Worm (Caenorhabditis elegans) whole organism, young adult: ENCODE data around the gene ape-1.
A peak's percentile ranks its signal among the peaks of the same experiment; 100 is the strongest.

Experiments used
- C17E4.6 ChIP-seq: fragments of 200-800 bp; sonication (Bioruptor generic); IDR thresholded peaks from 2 replicates; pipeline ENCODE4 v1.3.6; 2022; ENCODE audit warnings: missing genetic modification reagents, missing genetic modification characterization, missing compliant biosample characterization
- T26A5.8 ChIP-seq: sonication (generic microtip); optimal IDR thresholded peaks from 2 replicates; lab custom pipeline; 2016; ENCODE audit warnings: missing genetic modification characterization, missing compliant biosample characterization
- athp-1 ChIP-seq: sonication (generic microtip); optimal IDR thresholded peaks from 2 replicates; lab custom pipeline; 2017; ENCODE audit warnings: mild to moderate bottlenecking, missing genetic modification characterization, missing compliant biosample characterization
- cebp-2 ChIP-seq: fragments of 200-800 bp; sonication (Bioruptor generic); IDR thresholded peaks from 2 replicates; pipeline ENCODE4 v1.3.6; 2022; ENCODE audit warnings: missing genetic modification characterization, missing compliant biosample characterization
- dox-1 ChIP-seq: fragments of 200-800 bp; sonication (Bioruptor generic); IDR thresholded peaks from 2 replicates; pipeline ENCODE4 v1.3.6; 2022; ENCODE audit warnings: missing genetic modification reagents, missing genetic modification characterization, missing compliant biosample characterization
- ets-4 ChIP-seq: fragments of 200-800 bp; sonication (Bioruptor generic); optimal IDR thresholded peaks from 2 replicates; lab custom pipeline; 2018; ENCODE audit warnings: mild to moderate bottlenecking, missing genetic modification characterization, missing compliant biosample characterization
- fkh-3 ChIP-seq: sonication (generic microtip); optimal IDR thresholded peaks from 2 replicates; lab custom pipeline; 2016; ENCODE audit warnings: mild to moderate bottlenecking, missing genetic modification characterization, missing compliant biosample characterization
- hlh-26 ChIP-seq: fragments of 200-800 bp; sonication (Bioruptor generic); conservative IDR thresholded peaks from 2 replicates; pipeline ENCODE4 v1.3.6; 2022; ENCODE audit warnings: missing genetic modification reagents, missing genetic modification characterization, missing compliant biosample characterization
- hrde-1 ChIP-seq: sonication (generic microtip); optimal IDR thresholded peaks from 2 replicates; lab custom pipeline; 2016; ENCODE audit warnings: missing genetic modification characterization, mild to moderate bottlenecking, missing compliant biosample characterization, moderate library complexity, missing genotype, missing genetic modification reagents, borderline replicate concordance
- nfya-1 ChIP-seq: sonication (generic microtip); optimal IDR thresholded peaks from 2 replicates; lab custom pipeline; 2017; ENCODE audit warnings: antibody characterized with exemption, missing compliant biosample characterization, missing genetic modification characterization, borderline replicate concordance; ENCODE audit not compliant: insufficient read depth
- nhr-120 ChIP-seq: fragments of 200-800 bp; sonication (Bioruptor generic); IDR thresholded peaks from 2 replicates; pipeline ENCODE4 v1.3.6; 2022; ENCODE audit warnings: missing genetic modification characterization, missing compliant biosample characterization
- nhr-80 ChIP-seq: sonication (generic microtip); optimal IDR thresholded peaks from 2 replicates; lab custom pipeline; 2016; ENCODE audit warnings: missing genetic modification characterization, missing compliant biosample characterization
- pha-4 ChIP-seq: fragments of 150-350 bp; sonication (generic microtip); optimal IDR thresholded peaks from 2 replicates; lab custom pipeline; 2014; ENCODE audit warnings: missing biosample characterization, missing genetic modification reagents, missing genetic modification characterization
- snpc-1.3 ChIP-seq: sonication (generic microtip); optimal IDR thresholded peaks from 2 replicates; lab custom pipeline; 2017; ENCODE audit warnings: missing genetic modification characterization, mild to moderate bottlenecking, missing compliant biosample characterization, antibody characterized with exemption, moderate library complexity, missing genotype, missing genetic modification reagents; ENCODE audit not compliant: insufficient read depth

DNA sequence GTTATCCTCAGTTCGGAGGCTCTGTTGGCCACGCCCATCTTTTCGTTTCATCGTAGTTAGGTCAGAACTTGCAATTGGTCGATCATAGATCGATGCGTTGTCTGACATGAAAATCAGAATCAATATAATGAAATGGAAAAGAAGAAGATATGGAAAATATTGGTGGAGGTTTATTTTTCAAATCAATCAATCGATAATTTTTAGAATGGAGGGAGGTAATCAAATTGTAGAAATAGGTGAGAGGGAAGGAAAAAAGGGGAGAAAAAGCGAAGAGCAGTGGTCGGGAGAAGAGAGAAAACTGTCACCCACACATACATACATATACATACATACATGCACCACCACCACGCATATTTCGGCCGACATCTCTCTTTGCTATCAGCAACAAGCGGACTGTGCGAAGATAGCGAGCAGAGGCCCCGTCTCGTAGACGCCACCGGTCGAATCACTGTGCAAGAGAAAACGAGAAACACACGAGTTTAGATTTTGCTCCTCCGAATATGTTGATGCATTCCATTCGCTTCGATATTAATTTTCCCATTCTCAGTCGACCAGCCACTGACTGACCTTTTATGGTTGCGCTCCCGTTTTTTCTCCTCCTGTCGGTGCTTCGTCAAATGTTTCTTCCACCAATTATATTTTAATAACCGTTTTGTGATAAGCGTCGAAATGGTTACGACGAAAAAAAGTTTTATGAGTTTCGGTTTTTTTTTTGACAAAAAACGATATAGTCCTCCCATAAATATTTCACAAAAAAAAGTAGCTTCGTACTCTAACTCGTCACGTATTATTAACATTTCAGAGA, 46.3 kb upstream of the ape-1 start, which contains the start of gene F35B12.10:
- TF ChIP-seq athp-1 (tag; lab: Kevin White, UChicago): no peak
- TF ChIP-seq cebp-2 (GFP tag; lab: Robert Waterston, UW): no peak
- no peak for TF ChIP-seq T26A5.8
- TF ChIP-seq nhr-120 (GFP tag; lab: Robert Waterston, UW): no peak
- TF ChIP-seq nfya-1 (tag; lab: Kevin White, UChicago): no peak
- TF ChIP-seq C17E4.6: no peak
- TF ChIP-seq hlh-26 (GFP tag; lab: Robert Waterston, UW): no peak
- TF ChIP-seq hrde-1 (tag; lab: Kevin White, UChicago): no peak
- TF ChIP-seq snpc-1.3 (tag; lab: Kevin White, UChicago): no peak
- TF ChIP-seq ets-4: peak; percentile 59
- peak; percentile 98 for TF ChIP-seq nhr-80
- no peak for TF ChIP-seq fkh-3 (tag; lab: Kevin White, UChicago)
- no peak for TF ChIP-seq pha-4 (tag; lab: Kevin White, UChicago)
- peak; percentile 69 for TF ChIP-seq dox-1
